Fruit fly (Drosophila melanogaster) whole organism, pupa: ENCODE results near the gene CG43089.

Experiments used
- CG4496 ChIP-seq: fragments of 200-800 bp; sonication (Bioruptor generic); IDR thresholded peaks from 3 replicates; pipeline ENCODE4 v1.3.6; 2022; ENCODE audit warnings: missing biosample characterization, missing genetic modification characterization
- fd96Ca ChIP-seq: fragments of 200-800 bp; sonication (Bioruptor generic); IDR thresholded peaks from 3 replicates; pipeline ENCODE4 v1.3.6; 2022; ENCODE audit warnings: missing biosample characterization, missing genetic modification characterization

- TF ChIP-seq fd96Ca (GFP tag; lab: Robert Waterston, UW) (no peak), CG4496 (GFP tag; lab: Robert Waterston, UW) (no peak)
Measured at dm6 chr3L:3707929-3708328, 5.9 kb upstream of the CG43089 start.
